Worm (Caenorhabditis elegans): ENCODE data around the gene srx-7.

Gene srx-7

DNA sequence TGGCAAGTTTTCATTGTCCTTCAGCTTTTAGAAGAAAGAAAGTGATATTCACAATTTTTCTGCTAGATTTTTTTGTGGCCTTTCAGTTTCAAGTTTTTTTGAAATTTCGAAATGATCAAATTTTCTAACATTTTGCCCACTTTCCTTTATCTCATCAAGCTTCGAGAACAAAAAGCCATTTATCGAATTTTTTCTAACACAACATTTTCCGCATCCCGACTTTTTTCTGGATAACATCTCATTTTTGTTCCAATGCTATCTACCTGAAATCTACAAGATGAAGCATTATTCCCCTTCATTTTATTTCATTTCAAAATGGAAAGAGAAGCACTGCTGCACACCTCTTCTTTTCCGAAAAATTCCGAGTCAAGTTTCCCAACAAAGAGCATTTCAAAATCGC is 33.0 kb downstream of the srx-7 start, which contains the start of gene ZK488.5:
TSS of gene ZK488.5 (plus strand) at position 301 of the 400 bp plus-strand sequence.
- TF ChIP-seq ceh-36 (tag; optimal IDR thresholded peaks at IDR 0.05) (no peak), tbx-11 (GFP tag; IDR thresholded peaks at IDR 0.05) (no peak), ceh-13 (GFP tag; optimal IDR thresholded peaks at IDR 0.05) (no peak), ama-1 (optimal IDR thresholded peaks at IDR 0.05) (no peak), sea-1 (GFP tag; conservative IDR thresholded peaks at IDR 0.05) (no peak), aly-1 (tag; optimal IDR thresholded peaks at IDR 0.05) (no peak), hmbx-1 (tag; optimal IDR thresholded peaks at IDR 0.05) (no peak), B0310.2 (tag; optimal IDR thresholded peaks at IDR 0.05) (no peak), F13C5.2 (tag; optimal IDR thresholded peaks at IDR 0.05) (no peak), scrt-1 (GFP tag; IDR thresholded peaks at IDR 0.05) (no peak)

DNA sequence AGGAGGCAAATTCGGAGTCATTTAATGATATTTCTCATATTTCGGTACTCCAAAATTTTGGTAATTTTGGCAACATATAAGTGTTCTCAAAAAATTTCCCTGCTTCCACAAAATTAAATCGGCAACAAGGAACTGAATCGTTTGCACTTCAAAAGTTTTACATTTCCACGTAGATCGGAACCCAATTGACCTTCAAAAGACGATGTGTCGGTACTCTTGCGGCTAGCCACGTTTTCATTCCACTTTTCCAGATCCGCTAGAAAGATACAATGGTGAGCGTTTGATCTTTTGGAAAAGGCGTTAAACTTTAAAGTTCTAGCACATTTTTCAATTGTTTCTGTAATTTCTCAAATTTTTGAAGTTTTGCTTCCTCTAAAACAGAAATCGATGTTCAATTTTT is 36.9 kb downstream of the srx-7 start:
- TF ChIP-seq ceh-36 (tag; optimal IDR thresholded peaks at IDR 0.05) (no peak), hmbx-1 (tag; optimal IDR thresholded peaks at IDR 0.05) (no peak), pes-1 (GFP tag; IDR thresholded peaks at IDR 0.05) (no peak), flt-1 (GFP tag; IDR thresholded peaks at IDR 0.05) (no peak)

DNA sequence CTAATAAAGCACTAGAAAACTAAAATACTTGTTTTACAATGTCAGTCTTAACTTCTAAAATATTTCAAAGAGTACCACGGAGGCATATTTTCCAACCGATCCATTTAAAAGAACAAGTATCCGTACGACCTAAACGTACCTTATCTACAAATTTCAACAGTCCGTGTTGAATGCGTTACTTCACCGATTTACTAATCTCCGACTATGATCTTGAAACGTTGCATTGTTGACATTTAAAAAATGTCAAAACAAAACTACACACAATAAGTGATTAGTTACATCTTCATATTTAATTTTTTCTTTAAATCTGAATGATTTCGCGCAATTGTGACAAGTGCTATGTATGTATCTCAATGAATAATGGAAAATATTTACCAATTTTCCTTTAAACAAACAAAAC is 37.8 kb downstream of the srx-7 start:
- TF ChIP-seq tbx-37 (GFP tag; conservative IDR thresholded peaks at IDR 0.05), result no peak
- no peak for TF ChIP-seq sea-1 (GFP tag; conservative IDR thresholded peaks at IDR 0.05)

DNA sequence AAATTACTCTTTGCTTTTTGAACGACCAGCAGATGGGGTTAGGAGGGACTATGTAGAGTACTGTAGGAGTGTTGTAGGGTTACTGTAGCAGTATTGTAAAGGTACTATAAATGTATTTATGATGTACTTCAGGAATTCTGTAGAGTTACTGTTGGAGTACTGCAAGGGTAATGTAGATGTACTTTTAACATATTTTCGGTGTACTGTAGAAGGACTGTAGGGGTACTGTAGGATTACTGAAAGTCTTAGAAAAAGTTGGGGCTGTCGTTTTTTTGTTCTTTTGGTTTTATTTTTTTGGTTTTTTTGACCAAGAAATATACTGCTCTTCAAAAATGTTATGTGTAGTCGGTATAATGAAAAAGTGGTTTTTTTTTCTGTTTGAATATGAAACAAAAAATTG is 38.6 kb downstream of the srx-7 start:
- TF ChIP-seq tbx-11 (GFP tag; IDR thresholded peaks at IDR 0.05), result no peak
- TF ChIP-seq pes-1 (GFP tag; IDR thresholded peaks at IDR 0.05), result no peak

DNA sequence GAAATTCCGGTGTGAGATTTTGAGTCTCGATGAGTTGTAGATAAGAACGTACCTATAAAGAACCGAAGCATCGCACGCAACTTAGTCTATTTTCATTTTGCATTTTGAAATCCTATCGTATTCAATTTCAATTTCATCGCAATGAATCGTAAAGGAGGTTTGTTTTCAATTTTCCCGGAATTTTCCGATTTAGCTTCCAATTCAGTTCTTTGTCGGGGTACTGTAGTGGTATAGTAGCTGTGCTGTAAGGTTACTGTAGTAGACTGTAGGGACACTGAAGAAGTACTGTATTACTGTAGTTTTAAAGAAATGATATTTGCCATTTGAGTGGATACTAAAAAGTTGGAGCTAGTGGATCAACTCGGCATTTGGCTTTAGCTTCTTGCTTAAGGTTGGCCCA is 39.8 kb downstream of the srx-7 start:
- TF ChIP-seq sea-1 (GFP tag; conservative IDR thresholded peaks at IDR 0.05) (no peak), ceh-36 (tag; optimal IDR thresholded peaks at IDR 0.05) (no peak), aly-1 (tag; optimal IDR thresholded peaks at IDR 0.05) (no peak), hmg-4 (GFP tag; optimal IDR thresholded peaks at IDR 0.05) (no peak), pes-1 (GFP tag; IDR thresholded peaks at IDR 0.05) (no peak)

DNA sequence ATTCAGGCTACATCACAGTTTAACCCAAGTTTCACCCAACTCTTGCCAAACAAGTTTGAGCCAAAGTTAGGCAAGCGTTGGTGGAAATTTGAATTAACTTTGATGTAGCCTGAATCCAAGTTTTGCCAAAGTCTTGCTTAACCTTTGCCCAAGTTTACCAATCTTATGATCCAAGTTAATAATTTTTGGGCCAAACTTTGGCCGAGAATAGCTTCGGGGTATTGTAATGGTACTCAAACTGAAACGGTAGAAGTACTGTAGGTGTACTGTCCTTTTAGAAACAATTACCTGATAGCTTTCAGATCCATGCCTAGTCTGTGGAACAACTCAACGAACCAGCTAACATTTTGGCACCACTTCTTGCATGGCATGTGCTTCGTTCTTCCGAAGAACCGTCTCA is 40.2 kb downstream of the srx-7 start, which contains the start of gene nhr-251:
TSS of gene nhr-251 (plus strand) at position 301 of the 400 bp plus-strand sequence.
- TF ChIP-seq flt-1 (GFP tag; IDR thresholded peaks at IDR 0.05), result no peak
- TF ChIP-seq hmg-4 (GFP tag; optimal IDR thresholded peaks at IDR 0.05), result no peak
- no peak for TF ChIP-seq ceh-13 (GFP tag; optimal IDR thresholded peaks at IDR 0.05)
- TF ChIP-seq scrt-1 (GFP tag; IDR thresholded peaks at IDR 0.05), result no peak
- no peak for TF ChIP-seq tbx-37 (GFP tag; conservative IDR thresholded peaks at IDR 0.05)
- no peak for TF ChIP-seq pes-1 (GFP tag; IDR thresholded peaks at IDR 0.05)
- no peak for TF ChIP-seq tra-4 (tag; optimal IDR thresholded peaks at IDR 0.05)
- no peak for TF ChIP-seq ets-7 (tag; optimal IDR thresholded peaks at IDR 0.05)
- TF ChIP-seq B0310.2 (tag; optimal IDR thresholded peaks at IDR 0.05), result no peak
- no peak for TF ChIP-seq F13C5.2 (tag; optimal IDR thresholded peaks at IDR 0.05)
- TF ChIP-seq aly-1 (tag; optimal IDR thresholded peaks at IDR 0.05), result no peak
- TF ChIP-seq sea-1 (GFP tag; conservative IDR thresholded peaks at IDR 0.05), result no peak
- no peak for TF ChIP-seq ceh-36 (tag; optimal IDR thresholded peaks at IDR 0.05)
- no peak for TF ChIP-seq ama-1 (optimal IDR thresholded peaks at IDR 0.05)

DNA sequence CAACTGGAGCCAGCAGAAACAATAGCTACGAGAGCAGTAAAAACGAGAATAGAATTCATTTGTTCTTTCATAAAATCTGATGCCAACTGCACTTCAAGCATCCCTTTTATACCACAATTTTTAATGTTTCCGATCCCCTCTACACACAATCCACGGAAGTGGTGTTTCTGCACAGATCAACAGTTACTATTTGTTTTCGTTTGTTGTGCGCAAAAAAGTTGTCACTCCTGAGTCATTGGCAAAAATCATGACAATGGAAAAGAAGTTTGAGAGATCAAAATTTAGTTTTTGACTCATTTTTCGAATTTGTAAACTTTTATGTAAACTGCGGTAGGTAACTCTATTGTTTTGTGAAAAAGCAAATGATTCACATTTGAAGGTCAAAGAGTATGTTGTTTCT is 44.1 kb downstream of the srx-7 start, which contains the start of gene srlf-37:
TSS of gene srlf-37 (minus strand) at position 101 of the 400 bp plus-strand sequence.
- no peak for TF ChIP-seq ceh-13 (GFP tag; optimal IDR thresholded peaks at IDR 0.05)
- no peak for TF ChIP-seq tbx-11 (GFP tag; IDR thresholded peaks at IDR 0.05)
- no peak for TF ChIP-seq scrt-1 (GFP tag; IDR thresholded peaks at IDR 0.05)
- no peak for TF ChIP-seq ceh-36 (tag; optimal IDR thresholded peaks at IDR 0.05)
- no peak for TF ChIP-seq tra-4 (tag; optimal IDR thresholded peaks at IDR 0.05)

DNA sequence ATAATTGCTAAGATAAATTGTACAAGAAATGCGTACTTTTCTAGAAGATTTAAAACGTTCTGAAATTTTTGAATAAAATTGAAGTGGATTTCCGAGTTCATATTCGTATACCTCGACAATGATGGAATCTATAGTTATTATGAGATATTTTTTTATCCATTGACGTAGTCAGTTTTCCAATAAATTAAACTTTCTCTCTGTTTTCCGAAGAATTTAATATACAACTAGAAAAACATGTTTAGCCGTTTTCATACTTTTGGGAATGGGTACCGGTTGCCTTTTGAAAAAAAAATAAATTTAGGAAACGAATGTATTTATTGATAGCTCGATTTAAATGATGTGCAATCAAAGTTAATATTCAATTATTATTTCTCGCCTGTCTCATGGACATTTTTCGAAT is 48.8 kb downstream of the srx-7 start, which contains the start of gene srw-109:
TSS of gene srw-109 (minus strand) at position 101 of the 400 bp plus-strand sequence.
- no peak for TF ChIP-seq ama-1 (optimal IDR thresholded peaks at IDR 0.05)
- no peak for TF ChIP-seq pes-1 (GFP tag; IDR thresholded peaks at IDR 0.05)
- TF ChIP-seq B0310.2 (tag; optimal IDR thresholded peaks at IDR 0.05), result no peak
- no peak for TF ChIP-seq F13C5.2 (tag; optimal IDR thresholded peaks at IDR 0.05)
- no peak for TF ChIP-seq sea-1 (GFP tag; conservative IDR thresholded peaks at IDR 0.05)

DNA sequence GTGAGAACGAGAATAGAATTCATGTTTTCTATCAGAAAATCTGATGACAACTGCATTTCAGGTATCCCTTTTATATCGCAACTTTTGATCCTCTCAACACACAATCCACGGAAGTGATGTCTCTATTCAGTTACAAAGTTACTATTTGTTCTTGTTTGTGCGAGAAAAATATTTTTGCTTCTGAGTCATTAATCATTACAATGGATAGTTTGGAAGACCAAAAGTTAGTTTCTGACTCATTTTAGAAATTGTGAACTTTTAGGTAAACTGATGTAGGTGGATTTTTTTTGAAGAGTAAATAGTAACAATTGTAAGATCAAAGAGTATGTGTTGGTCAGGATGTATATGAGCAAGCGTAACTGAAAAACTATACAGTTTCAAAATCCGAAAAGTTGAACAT is 49.7 kb downstream of the srx-7 start, which contains the start of gene srlf-36:
TSS of gene srlf-36 (minus strand) at position 101 of the 400 bp plus-strand sequence.
- TF ChIP-seq flt-1 (GFP tag; IDR thresholded peaks at IDR 0.05) (no peak), sea-1 (GFP tag; conservative IDR thresholded peaks at IDR 0.05) (no peak), tra-4 (tag; optimal IDR thresholded peaks at IDR 0.05) (no peak), scrt-1 (GFP tag; IDR thresholded peaks at IDR 0.05) (no peak), hnd-1 (tag; optimal IDR thresholded peaks at IDR 0.05) (no peak), aly-1 (tag; optimal IDR thresholded peaks at IDR 0.05) (no peak), pes-1 (GFP tag; IDR thresholded peaks at IDR 0.05) (no peak), hmg-4 (GFP tag; optimal IDR thresholded peaks at IDR 0.05) (no peak), ceh-36 (tag; optimal IDR thresholded peaks at IDR 0.05) (no peak), ceh-13 (GFP tag; optimal IDR thresholded peaks at IDR 0.05) (no peak), ets-7 (tag; optimal IDR thresholded peaks at IDR 0.05) (no peak), tbx-37 (GFP tag; conservative IDR thresholded peaks at IDR 0.05) (no peak)
